Worm (Caenorhabditis elegans) whole organism, late embryonic: ENCODE results near the gene ark-1.
"Not testable (repeated sequence)": the region's sequence is repeated elsewhere in the genome, so short reads cannot be mapped to it uniquely, and the experiment has no call there.

Experiments used
- T23F11.4 ChIP-seq: fragments of 200-800 bp; sonication (Bioruptor generic); optimal IDR thresholded peaks from 2 replicates; lab custom pipeline; 2018; ENCODE audit warnings: mild to moderate bottlenecking, missing genetic modification characterization, missing compliant biosample characterization
- ceh-9 ChIP-seq: sonication (generic microtip); optimal IDR thresholded peaks from 2 replicates; lab custom pipeline; 2016; ENCODE audit warnings: mild to moderate bottlenecking, missing genetic modification characterization, inconsistent platforms, missing compliant biosample characterization
- elt-4 ChIP-seq: sonication (generic microtip); optimal IDR thresholded peaks from 2 replicates; lab custom pipeline; 2016; ENCODE audit warnings: missing genetic modification characterization, missing compliant biosample characterization
- fkh-10 ChIP-seq: fragments of 150-350 bp; optimal IDR thresholded peaks from 2 replicates; lab custom pipeline; 2014; ENCODE audit warnings: missing biosample characterization, missing genetic modification reagents, missing genetic modification characterization
- nfya-1 ChIP-seq: sonication (generic microtip); optimal IDR thresholded peaks from 2 replicates; lab custom pipeline; 2017; ENCODE audit warnings: missing genetic modification characterization, mild to moderate bottlenecking, missing compliant biosample characterization, antibody characterized with exemption, moderate library complexity
- odd-2 ChIP-seq: sonication (generic microtip); optimal IDR thresholded peaks from 2 replicates; lab custom pipeline; 2017; ENCODE audit warnings: antibody characterized with exemption, mild to moderate bottlenecking, missing genetic modification characterization, missing compliant biosample characterization
- pag-3 ChIP-seq: sonication (generic microtip); optimal IDR thresholded peaks from 2 replicates; lab custom pipeline; 2016; ENCODE audit warnings: missing compliant biosample characterization, missing genetic modification characterization, borderline replicate concordance
- pha-4 ChIP-seq: fragments of 150-350 bp; optimal IDR thresholded peaks from 2 replicates; lab custom pipeline; 2018; ENCODE audit warnings: missing biosample characterization, missing genetic modification reagents, missing genetic modification characterization
- unc-3 ChIP-seq, 2 experiments: fragments of 200-800 bp in 1 of 2; sonication (Bioruptor generic) in 1 of 2; sonication (generic microtip) in 1 of 2; conservative IDR thresholded peaks in 1 of 2; optimal IDR thresholded peaks in 1 of 2; 2 replicates each; pipeline versions ENCODE4 v1.3.6 to Lab custom; 2016 to 2022; ENCODE audit warnings: missing compliant biosample characterization in 2 of 2, missing genetic modification characterization in 2 of 2, missing genetic modification reagents in 1 of 2
- zip-5 ChIP-seq: sonication (generic microtip); optimal IDR thresholded peaks from 2 replicates; lab custom pipeline; 2016; ENCODE audit warnings: missing genetic modification characterization, missing compliant biosample characterization

DNA sequence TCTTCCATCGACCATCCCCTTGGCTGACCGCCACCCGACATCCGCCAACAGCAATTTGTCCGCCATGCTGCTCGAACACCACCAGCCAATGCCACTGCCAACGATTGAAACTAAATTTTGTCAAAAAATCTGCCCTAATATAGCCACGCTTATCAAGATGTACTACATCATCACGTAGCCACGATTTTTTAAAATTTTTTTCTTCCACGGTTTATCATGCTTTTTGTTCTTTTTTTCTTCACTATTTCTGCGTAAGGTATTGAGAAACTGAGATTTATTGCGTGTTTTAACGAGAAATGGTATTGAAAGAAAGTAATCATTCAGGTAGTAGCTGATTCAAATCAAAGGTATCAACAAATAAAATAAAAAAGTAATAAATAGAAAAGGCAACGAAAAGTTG is 46.3 kb upstream of the ark-1 start, which contains the start of gene T23B5.6:
- TF ChIP-seq unc-3 (GFP tag; conservative IDR thresholded peaks at IDR 0.05; lab: Robert Waterston, UW); unc-3 (tag; optimal IDR thresholded peaks at IDR 0.05; lab: Kevin White, UChicago); ceh-9; odd-2; fkh-10 (GFP tag; lab: Kevin White, UChicago); pha-4 (tag; lab: Kevin White, UChicago); zip-5 (tag; lab: Kevin White, UChicago); pag-3; elt-4 (tag; lab: Kevin White, UChicago); nfya-1 (tag; lab: Kevin White, UChicago); T23F11.4: not testable (repeated sequence)
